Worm (Caenorhabditis elegans) whole organism, late embryonic: ENCODE measurements around the gene tag-151.

Experiments used
- ceh-6 ChIP-seq: fragments of 200-800 bp; sonication (Bioruptor generic); optimal IDR thresholded peaks from 2 replicates; lab custom pipeline; 2018; ENCODE audit warnings: mild to moderate bottlenecking, missing genetic modification characterization, missing compliant biosample characterization
- pax-1 ChIP-seq: fragments of 150-350 bp; optimal IDR thresholded peaks from 2 replicates; lab custom pipeline; 2014; ENCODE audit warnings: missing biosample characterization, missing genetic modification characterization
- unc-3 ChIP-seq, 2 experiments: fragments of 200-800 bp in 1 of 2; sonication (Bioruptor generic) in 1 of 2; sonication (generic microtip) in 1 of 2; conservative IDR thresholded peaks in 1 of 2; optimal IDR thresholded peaks in 1 of 2; 2 replicates each; pipeline versions ENCODE4 v1.3.6 to Lab custom; 2016 to 2022; ENCODE audit warnings: missing compliant biosample characterization in 2 of 2, missing genetic modification characterization in 2 of 2, missing genetic modification reagents in 1 of 2

ce11 chrII:4674188-4674587 is 35.9 kb upstream of the tag-151 start:
- no peak for TF ChIP-seq pax-1 (tag; lab: Kevin White, UChicago)
- TF ChIP-seq unc-3 (GFP tag; conservative IDR thresholded peaks at IDR 0.05; lab: Robert Waterston, UW), result no peak
- no peak for TF ChIP-seq unc-3 (tag; optimal IDR thresholded peaks at IDR 0.05; lab: Kevin White, UChicago)
- TF ChIP-seq ceh-6 (GFP tag; lab: Kevin White, UChicago), result no peak
